Fruit fly (Drosophila melanogaster) Kc167 (cell line): ENCODE data around the gene Cyp313a1.

Experiments
- Myc ChIP-seq: fragments of >200 bp; optimal IDR thresholded peaks from 2 replicates; lab custom pipeline; 2017; ENCODE audit warnings: missing external identifiers
- Sin3A ChIP-seq: fragments of >200 bp; optimal IDR thresholded peaks from 2 replicates; lab custom pipeline; 2018; ENCODE audit warnings: missing external identifiers
- h ChIP-seq: fragments of >200 bp; optimal IDR thresholded peaks from 3 replicates; lab custom pipeline; 2018; ENCODE audit warnings: missing external identifiers
- psq ChIP-seq: fragments of >200 bp; optimal IDR thresholded peaks from 2 replicates; lab custom pipeline; 2017; ENCODE audit warnings: missing external identifiers
- ttk ChIP-seq: sonication (Bioruptor generic); optimal IDR thresholded peaks from 2 replicates; lab custom pipeline; 2017; ENCODE audit warnings: missing external identifiers

DNA sequence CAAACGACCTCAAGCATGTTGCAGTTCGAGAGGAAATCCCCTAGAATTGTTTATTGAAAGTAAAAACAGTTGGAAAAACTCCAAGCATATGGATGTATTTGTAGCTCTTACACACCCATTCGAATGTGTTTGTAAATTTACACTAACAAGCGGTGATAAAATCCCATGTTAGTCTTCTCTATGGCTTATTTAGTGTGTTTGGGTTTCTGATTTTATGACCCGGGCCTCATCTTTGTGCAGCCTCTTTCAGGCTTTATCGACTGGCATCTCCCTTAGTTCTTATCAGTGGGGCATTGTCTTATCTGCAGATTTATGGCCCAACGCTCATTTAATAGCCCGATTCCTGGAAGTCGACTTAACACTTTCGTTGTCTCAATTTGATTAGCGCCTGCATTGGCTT lies 38.9 kb upstream of the Cyp313a1 start:
- TF ChIP-seq ttk (lab: Kevin White, UChicago), result no peak
- no peak for TF ChIP-seq Myc (lab: Kevin White, UChicago)
- no peak for TF ChIP-seq h (lab: Kevin White, UChicago)
- TF ChIP-seq psq, result no peak
- no peak for TF ChIP-seq Sin3A (lab: Kevin White, UChicago)
